Worm (Caenorhabditis elegans) whole organism, L1 larva: Measurements from ENCODE around the gene fbxa-112.
"Not testable (repeated sequence)": the region's sequence is repeated elsewhere in the genome, so short reads cannot be mapped to it uniquely, and the experiment has no call there.

Experiments used
- ceh-82 ChIP-seq, 3 experiments: fragments of 150-350 bp in 1 of 3; sonication (generic microtip) in 2 of 3; optimal IDR thresholded peaks; 2 replicates each; lab custom pipeline; 2014 to 2017; ENCODE audit warnings: missing biosample characterization in 3 of 3, missing genetic modification characterization in 3 of 3
- efl-3 ChIP-seq: fragments of 200-800 bp; sonication (Bioruptor generic); optimal IDR thresholded peaks from 2 replicates; lab custom pipeline; 2018; ENCODE audit warnings: mild to moderate bottlenecking, missing genetic modification characterization, missing compliant biosample characterization
- irx-1 ChIP-seq: sonication (generic microtip); optimal IDR thresholded peaks from 2 replicates; lab custom pipeline; 2016; ENCODE audit warnings: missing genetic modification characterization, missing compliant biosample characterization
- mdl-1 ChIP-seq, 2 experiments: fragments of 150-350 bp; optimal IDR thresholded peaks; 2 replicates each; lab custom pipeline; 2014 to 2017; ENCODE audit warnings: missing biosample characterization in 2 of 2, missing genetic modification characterization in 2 of 2, inconsistent platforms in 1 of 2
- nhr-28 ChIP-seq: fragments of 150-350 bp; optimal IDR thresholded peaks from 2 replicates; lab custom pipeline; 2014; ENCODE audit warnings: missing biosample characterization, missing genetic modification characterization
- nhr-77 ChIP-seq: fragments of 150-350 bp; optimal IDR thresholded peaks from 2 replicates; lab custom pipeline; 2014; ENCODE audit warnings: missing biosample characterization, missing genetic modification characterization
- sox-4 ChIP-seq: sonication (generic microtip); optimal IDR thresholded peaks from 2 replicates; lab custom pipeline; 2016; ENCODE audit warnings: missing genetic modification characterization, missing compliant biosample characterization
- unc-130 ChIP-seq: fragments of 150-350 bp; optimal IDR thresholded peaks from 2 replicates; lab custom pipeline; 2017; ENCODE audit warnings: missing biosample characterization, missing genetic modification characterization, inconsistent platforms
- unc-86 ChIP-seq: sonication (generic microtip); optimal IDR thresholded peaks from 2 replicates; lab custom pipeline; 2016; ENCODE audit warnings: missing genetic modification characterization, missing compliant biosample characterization
- ztf-11 ChIP-seq, 2 experiments: sonication (generic microtip); optimal IDR thresholded peaks; 2 replicates each; lab custom pipeline; 2016 to 2017; ENCODE audit warnings: missing genetic modification characterization in 2 of 2, missing biosample characterization in 1 of 2, missing compliant biosample characterization in 1 of 2

- not testable (repeated sequence) for TF ChIP-seq sox-4; unc-130 (tag; lab: Kevin White, UChicago); unc-86 (tag; lab: Kevin White, UChicago); efl-3 (GFP tag; lab: Kevin White, UChicago); mdl-1 (tag; optimal IDR thresholded peaks at IDR 0.05; lab: Kevin White, UChicago); irx-1 (tag; lab: Kevin White, UChicago); nhr-77 (tag; lab: Kevin White, UChicago); ceh-82 (tag; optimal IDR thresholded peaks at IDR 0.05; lab: Kevin White, UChicago); ztf-11 (tag; optimal IDR thresholded peaks at IDR 0.05; lab: Kevin White, UChicago); nhr-28 (tag; lab: Kevin White, UChicago)
Measured at ce11 chrV:16938731-16939130, 9.2 kb downstream of the fbxa-112 start, which contains the start of gene fbxa-148.
